Fruit fly (Drosophila melanogaster): ENCODE data around the gene hiw.

The hiw gene

DNA sequence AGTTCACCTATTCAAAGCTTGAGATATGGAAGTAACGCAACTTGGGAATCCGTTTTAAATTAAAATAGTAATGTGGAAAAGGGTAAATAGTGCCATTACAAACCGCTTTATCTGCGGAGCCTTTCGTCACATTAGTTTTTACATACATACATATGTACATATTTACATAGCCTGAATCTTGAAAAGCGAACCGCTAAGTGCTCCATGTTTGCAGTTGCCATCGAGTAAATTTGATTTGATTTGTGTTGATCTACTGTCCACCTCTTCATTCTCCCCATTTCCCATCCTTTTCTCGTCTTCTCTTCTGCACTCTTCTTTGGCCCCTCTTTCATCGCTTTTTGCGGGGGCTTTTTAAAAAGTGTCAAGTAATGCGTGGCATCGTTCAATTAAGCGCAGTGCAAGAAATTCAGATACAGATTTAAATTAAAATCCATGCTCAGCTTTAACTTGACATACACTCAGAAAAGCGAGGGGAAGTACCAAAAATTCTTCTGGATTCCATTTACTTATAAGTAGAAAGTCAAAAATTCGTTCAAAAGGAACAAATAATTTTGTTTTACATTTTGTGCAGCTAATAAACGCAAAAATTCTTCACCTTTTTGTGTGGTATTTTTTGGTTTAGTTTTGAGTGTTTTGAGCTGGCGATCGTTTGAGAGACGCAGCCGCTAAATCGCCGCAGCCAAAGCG, 20.1 kb downstream of the hiw start (continued):
- no peak for TF ChIP-seq pita (GFP tag; optimal IDR thresholded peaks at IDR 0.05)
- TF ChIP-seq Usf (GFP tag; optimal IDR thresholded peaks at IDR 0.05): peak; percentile 22
- peak; percentile 86 for TF ChIP-seq CG15011 (GFP tag; optimal IDR thresholded peaks at IDR 0.05)
- TF ChIP-seq E2f1 (GFP tag; IDR thresholded peaks at IDR 0.05): peak; percentile 48; the same call in 1 of the 2 replicates
- peak; percentile 60 for TF ChIP-seq tio (GFP tag; optimal IDR thresholded peaks at IDR 0.05)
- TF ChIP-seq crp (GFP tag; optimal IDR thresholded peaks at IDR 0.05): peak in 1 of 2 experiments; percentile 46
- TF ChIP-seq CG12299 (tag; optimal IDR thresholded peaks at IDR 0.05): peak; percentile 84
- TF ChIP-seq CG2712 (tag; optimal IDR thresholded peaks at IDR 0.05): peak; percentile 64
- no peak for TF ChIP-seq Hmx (GFP tag; optimal IDR thresholded peaks at IDR 0.05)
- TF ChIP-seq Xbp1 (GFP tag; optimal IDR thresholded peaks at IDR 0.05): peak; percentile 18
- peak; percentile 52; the same call in 1 of the 2 replicates for TF ChIP-seq ap (GFP tag; IDR thresholded peaks at IDR 0.05)
- TF ChIP-seq pnt (GFP tag; optimal IDR thresholded peaks at IDR 0.05): peak; percentile 68
- TF ChIP-seq sisA (GFP tag; IDR thresholded peaks at IDR 0.05): no peak
- peak; percentile 12; the same call in 1 of the 2 replicates for TF ChIP-seq ttk (GFP tag; IDR thresholded peaks at IDR 0.05)
- peak; percentile 81 for TF ChIP-seq CG8944 (GFP tag; optimal IDR thresholded peaks at IDR 0.05)
- TF ChIP-seq CG4360 (GFP tag; IDR thresholded peaks at IDR 0.05): peak; percentile 72
- TF ChIP-seq az2 (GFP tag; optimal IDR thresholded peaks at IDR 0.05): peak; percentile 25
- peak; percentile 56 for TF ChIP-seq Antp (GFP tag; optimal IDR thresholded peaks at IDR 0.05)
- peak; percentile 20 for TF ChIP-seq ssp (GFP tag; IDR thresholded peaks at IDR 0.05)
- peak; percentile 48; the same call in 1 of the 3 replicates for TF ChIP-seq CG11093 (GFP tag; IDR thresholded peaks at IDR 0.05)
- TF ChIP-seq CG12942 (GFP tag; optimal IDR thresholded peaks at IDR 0.05): peak; percentile 73
- no peak for TF ChIP-seq CG12155 (GFP tag; optimal IDR thresholded peaks at IDR 0.05)
- TF ChIP-seq phol (tag; optimal IDR thresholded peaks at IDR 0.05): no peak
- no peak for TF ChIP-seq lov (optimal IDR thresholded peaks at IDR 0.05)
- peak; percentile 91 for TF ChIP-seq lov (GFP tag; IDR thresholded peaks at IDR 0.05)
- peak; percentile 16 for TF ChIP-seq CG3065 (GFP tag; optimal IDR thresholded peaks at IDR 0.05)
- TF ChIP-seq CG8281 (tag; optimal IDR thresholded peaks at IDR 0.05): peak; percentile 63
- no peak for TF ChIP-seq CG11560 (tag; IDR thresholded peaks at IDR 0.05)
- no peak for TF ChIP-seq Taf1 (GFP tag; IDR thresholded peaks at IDR 0.05)
- TF ChIP-seq mirr (GFP tag; optimal IDR thresholded peaks at IDR 0.05): peak; percentile 91
- TF ChIP-seq nerfin-2 (GFP tag; IDR thresholded peaks at IDR 0.05; ENCODE audit: partially characterized antibody): no peak
- peak; percentile 77 for TF ChIP-seq Jarid2 (GFP tag; optimal IDR thresholded peaks at IDR 0.05)
- no peak for TF ChIP-seq CG3847 (GFP tag; IDR thresholded peaks at IDR 0.05)
- TF ChIP-seq lola (GFP tag; optimal IDR thresholded peaks at IDR 0.05): peak in 1 of 3 experiments; percentile 63
- no peak for TF ChIP-seq zf30C (GFP tag; optimal IDR thresholded peaks at IDR 0.05)
- TF ChIP-seq CG14667 (GFP tag; IDR thresholded peaks at IDR 0.05): no peak
- peak; percentile 95 for TF ChIP-seq lab (GFP tag; optimal IDR thresholded peaks at IDR 0.05)
- no peak for TF ChIP-seq Doc2 (GFP tag; IDR thresholded peaks at IDR 0.05)
- TF ChIP-seq bab2 (GFP tag; optimal IDR thresholded peaks at IDR 0.05): peak; percentile 95
- TF ChIP-seq sima (GFP tag; optimal IDR thresholded peaks at IDR 0.05): peak; percentile 50
- peak; percentile 16; the same call in 1 of the 3 replicates for TF ChIP-seq CG7357 (GFP tag; IDR thresholded peaks at IDR 0.05)
- TF ChIP-seq sim (GFP tag; IDR thresholded peaks at IDR 0.05): peak; percentile 56; the same call in 1 of the 2 replicates
- peak; percentile 23 for TF ChIP-seq ab (GFP tag; optimal IDR thresholded peaks at IDR 0.05)
- TF ChIP-seq yki (optimal IDR thresholded peaks at IDR 0.05): no peak
- TF ChIP-seq vnd (GFP tag; IDR thresholded peaks at IDR 0.05; ENCODE audit: partially characterized antibody): no peak
- TF ChIP-seq Hey (tag; optimal IDR thresholded peaks at IDR 0.05): peak; percentile 80
- peak; percentile 77 for TF ChIP-seq CG17328 (GFP tag; IDR thresholded peaks at IDR 0.05)
- TF ChIP-seq Hmr (GFP tag; optimal IDR thresholded peaks at IDR 0.05): peak; percentile 91
- peak; percentile 1 for TF ChIP-seq chn (GFP tag; optimal IDR thresholded peaks at IDR 0.05)
- TF ChIP-seq cad (GFP tag; optimal IDR thresholded peaks at IDR 0.05): no peak
- TF ChIP-seq CG33213 (GFP tag; optimal IDR thresholded peaks at IDR 0.05): peak; percentile 91
